Worm (Caenorhabditis elegans): ENCODE results near the gene W08G11.1.
"Not testable (repeated sequence)": the region's sequence is repeated elsewhere in the genome, so short reads cannot be mapped to it uniquely, and the experiment has no call there.

W08G11.1 gene

DNA sequence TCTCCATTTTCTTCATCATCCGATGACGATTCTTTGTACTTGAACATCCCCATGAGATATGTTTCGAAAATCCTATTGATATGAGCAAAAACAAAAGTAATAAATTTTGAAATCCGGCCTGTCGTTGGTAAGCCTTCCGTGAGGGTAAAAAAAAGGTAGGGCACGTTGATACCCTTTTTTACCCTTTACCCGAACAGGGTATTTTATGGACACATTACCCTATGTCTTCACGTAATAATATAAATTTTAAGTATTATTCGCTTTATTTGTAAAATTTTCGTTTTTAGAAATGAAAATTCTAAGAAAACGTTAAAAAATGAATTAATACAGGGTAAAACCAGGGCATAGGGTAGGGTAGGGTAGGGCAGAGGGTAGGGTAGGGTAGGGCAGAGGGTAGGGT, 36.9 kb downstream of the W08G11.1 start, which contains the start of gene F13A7.7:
Gene F13A7.7 (minus strand): TSS at position 101 of the 400 bp plus-strand sequence.
- TF ChIP-seq unc-62 (GFP tag; optimal IDR thresholded peaks at IDR 0.05) = not testable (repeated sequence)

- TF ChIP-seq unc-62 (GFP tag; optimal IDR thresholded peaks at IDR 0.05) = no peak
Measured at ce11 chrV:16388268-16388667, 41.4 kb downstream of the W08G11.1 start, which contains the start of gene sri-65. sri-65 (minus strand) TSS chrV:16388368.

- no peak for TF ChIP-seq unc-62 (GFP tag; optimal IDR thresholded peaks at IDR 0.05)
Measured at ce11 chrV:16390655-16391054, 43.8 kb downstream of the W08G11.1 start, which contains the start of gene gst-44. gst-44 (plus strand) TSS chrV:16390891.

- TF ChIP-seq unc-62 (GFP tag; optimal IDR thresholded peaks at IDR 0.05) = no peak
Measured at ce11 chrV:16393728-16394127, 46.9 kb downstream of the W08G11.1 start, which contains the start of gene srd-63. srd-63 (minus strand) TSS chrV:16393828.

DNA sequence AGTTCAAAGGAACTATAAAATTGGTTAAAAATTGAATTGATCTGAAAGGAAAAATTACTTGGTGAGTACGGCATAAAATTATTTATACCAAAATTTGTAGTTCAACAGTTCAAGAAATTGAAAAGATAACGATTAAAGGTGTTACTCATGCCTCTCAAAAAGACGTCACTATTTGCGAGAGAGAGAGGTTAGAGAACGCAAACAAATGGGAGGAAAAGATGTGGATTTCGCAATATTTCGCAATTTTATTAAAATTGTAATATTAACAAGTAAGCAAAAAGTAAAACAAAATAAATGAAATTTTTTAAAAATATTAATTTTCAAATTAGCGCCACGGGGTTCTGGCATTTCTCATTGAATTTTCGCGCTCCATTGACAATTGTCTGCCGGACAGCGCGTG, 48.3 kb downstream of the W08G11.1 start, which contains the start of gene F13A7.11:
Gene F13A7.11 (minus strand): TSS at position 174 of the 400 bp plus-strand sequence.
- TF ChIP-seq unc-62 (GFP tag; optimal IDR thresholded peaks at IDR 0.05) = no peak

- no peak for TF ChIP-seq unc-62 (GFP tag; optimal IDR thresholded peaks at IDR 0.05)
Measured at ce11 chrV:16395739-16396138, 48.9 kb downstream of the W08G11.1 start, which contains the start of gene F13A7.12. F13A7.12 (plus strand) TSS chrV:16396039.

ce11 chrV:16399388-16399787, 52.5 kb downstream of the W08G11.1 start, which contains the start of gene sre-36:
sre-36 (plus strand) TSS chrV:16399688.
- TF ChIP-seq unc-62 (GFP tag; optimal IDR thresholded peaks at IDR 0.05) = no peak

Measured in whole organism, dauer.